Fruit fly (Drosophila melanogaster): ENCODE data around the gene CG10357.

CG10357 gene

DNA sequence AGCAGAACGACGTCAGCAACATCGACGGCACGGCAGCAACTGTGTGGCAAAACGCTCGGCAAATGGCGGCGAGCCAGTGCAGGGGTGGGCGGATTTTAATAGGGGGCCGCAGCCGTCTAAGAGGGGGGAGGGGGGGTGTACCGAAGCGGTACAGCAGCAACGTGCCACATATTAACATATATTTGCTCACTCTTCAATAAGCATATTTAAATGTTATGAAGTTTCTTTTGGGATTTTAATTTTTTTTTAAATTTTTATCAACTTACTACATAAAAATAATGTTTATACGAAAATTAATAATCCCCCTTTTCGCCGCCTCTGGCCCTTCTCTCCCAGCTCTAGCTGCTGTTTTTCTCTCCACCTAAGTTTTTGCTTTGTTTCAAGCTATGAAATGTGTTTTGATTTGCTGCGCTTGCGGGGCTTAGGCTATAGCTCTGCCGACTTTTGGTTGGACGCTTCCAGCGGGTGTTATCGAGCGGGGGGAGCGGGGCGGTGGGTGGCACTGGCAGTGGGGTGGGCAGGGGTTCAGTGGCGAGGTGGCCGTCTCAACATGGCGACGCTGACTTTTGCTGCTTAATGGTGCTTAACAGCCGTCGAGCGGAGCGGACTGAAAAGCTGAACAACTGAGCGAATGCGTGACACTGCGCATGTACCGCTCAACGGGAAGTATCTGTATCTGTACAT, 17.5 kb downstream of the CG10357 start (continued):
- TF ChIP-seq chn (GFP tag; optimal IDR thresholded peaks at IDR 0.05) = no peak
- TF ChIP-seq dan (GFP tag; IDR thresholded peaks at IDR 0.05) = no peak; the same call in 1 of the 2 replicates
- TF ChIP-seq CG34224 (GFP tag; IDR thresholded peaks at IDR 0.05; ENCODE audit: partially characterized antibody) = no peak
- no peak for TF ChIP-seq D (optimal IDR thresholded peaks at IDR 0.05)
- TF ChIP-seq D (GFP tag; optimal IDR thresholded peaks at IDR 0.05) = peak; percentile 48
- TF ChIP-seq CG12219 (GFP tag; optimal IDR thresholded peaks at IDR 0.05) = peak; percentile 66
- TF ChIP-seq Hand (GFP tag; optimal IDR thresholded peaks at IDR 0.05) = peak; percentile 76
- TF ChIP-seq eve (GFP tag; optimal IDR thresholded peaks at IDR 0.05) = no peak
- TF ChIP-seq CG10267 (tag; optimal IDR thresholded peaks at IDR 0.05) = peak; percentile 56
- TF ChIP-seq Six4 (GFP tag; optimal IDR thresholded peaks at IDR 0.05) = peak; percentile 51
- TF ChIP-seq CG1792 (GFP tag; optimal IDR thresholded peaks at IDR 0.05) = no peak
- TF ChIP-seq CG4360 (GFP tag; IDR thresholded peaks at IDR 0.05) = peak; percentile 34; the same call in 1 of the 2 replicates
- TF ChIP-seq mld (GFP tag; IDR thresholded peaks at IDR 0.05; ENCODE audit: partially characterized antibody) = no peak
- TF ChIP-seq scrt (GFP tag; optimal IDR thresholded peaks at IDR 0.05) = peak; percentile 62
- peak; percentile 89 for TF ChIP-seq tgo (GFP tag; IDR thresholded peaks at IDR 0.05)
- TF ChIP-seq CG7839 (tag; optimal IDR thresholded peaks at IDR 0.05) = peak; percentile 91
- peak; percentile 91 for TF ChIP-seq CG12659 (GFP tag; optimal IDR thresholded peaks at IDR 0.05)
- peak; percentile 85 for TF ChIP-seq CG14441 (GFP tag; IDR thresholded peaks at IDR 0.05)
- no peak for TF ChIP-seq Side (GFP tag; optimal IDR thresholded peaks at IDR 0.05)
- TF ChIP-seq CG2129 (GFP tag; IDR thresholded peaks at IDR 0.05; ENCODE audit: partially characterized antibody) = no peak
- TF ChIP-seq vvl (GFP tag; IDR thresholded peaks at IDR 0.05) = peak; percentile 90
- peak; percentile 77 for TF ChIP-seq Poxn (GFP tag; IDR thresholded peaks at IDR 0.05)
- peak; percentile 70 for TF ChIP-seq CG10462 (GFP tag; optimal IDR thresholded peaks at IDR 0.05)
- TF ChIP-seq Ada2b (GFP tag; IDR thresholded peaks at IDR 0.05) = peak; percentile 87
- no peak for TF ChIP-seq CG8290 (GFP tag; optimal IDR thresholded peaks at IDR 0.05)
- peak in 1 of 2 experiments; percentile 49 for TF ChIP-seq CG8290 (tag; optimal IDR thresholded peaks at IDR 0.05)
- TF ChIP-seq abd-A (tag; optimal IDR thresholded peaks at IDR 0.05) = peak; percentile 86
- TF ChIP-seq sqz (GFP tag; optimal IDR thresholded peaks at IDR 0.05) = peak; percentile 37
- TF ChIP-seq CG11247 (GFP tag; IDR thresholded peaks at IDR 0.05) = peak; percentile 78
- TF ChIP-seq mirr (GFP tag; optimal IDR thresholded peaks at IDR 0.05) = no peak
- TF ChIP-seq ems (GFP tag; optimal IDR thresholded peaks at IDR 0.05) = no peak
- no peak for TF ChIP-seq unc-4 (GFP tag; IDR thresholded peaks at IDR 0.05; ENCODE audit: partially characterized antibody)
- TF ChIP-seq Atf6 (GFP tag; IDR thresholded peaks at IDR 0.05) = peak; percentile 93
- no peak for TF ChIP-seq lbe (GFP tag; optimal IDR thresholded peaks at IDR 0.05)
- TF ChIP-seq zfh1 (GFP tag; IDR thresholded peaks at IDR 0.05) = peak; percentile 89
- peak; percentile 80 for TF ChIP-seq HHEX (GFP tag; optimal IDR thresholded peaks at IDR 0.05)
- no peak for TF ChIP-seq CG8478 (optimal IDR thresholded peaks at IDR 0.05)
- peak; percentile 84 for TF ChIP-seq CG8924 (tag; optimal IDR thresholded peaks at IDR 0.05)
- TF ChIP-seq zfh2 (GFP tag; optimal IDR thresholded peaks at IDR 0.05) = peak; percentile 19
- TF ChIP-seq CG30431 (GFP tag; optimal IDR thresholded peaks at IDR 0.05) = peak; percentile 74
- TF ChIP-seq Sry-δ (GFP tag; optimal IDR thresholded peaks at IDR 0.05) = no peak
- TF ChIP-seq peb (GFP tag; IDR thresholded peaks at IDR 0.05) = peak; percentile 69; the same call in 1 of the 2 replicates
- no peak for TF ChIP-seq BEAF-32 (GFP tag; optimal IDR thresholded peaks at IDR 0.05)
- no peak for TF ChIP-seq CG3995 (GFP tag; optimal IDR thresholded peaks at IDR 0.05)
- TF ChIP-seq CG14050 (GFP tag; IDR thresholded peaks at IDR 0.05) = peak; percentile 86
- TF ChIP-seq bigmax (GFP tag; optimal IDR thresholded peaks at IDR 0.05) = no peak
- TF ChIP-seq trh (GFP tag; optimal IDR thresholded peaks at IDR 0.05) = peak; percentile 73
- TF ChIP-seq Gug (GFP tag; IDR thresholded peaks at IDR 0.05) = peak; percentile 88
- TF ChIP-seq knrl (GFP tag; IDR thresholded peaks at IDR 0.05; ENCODE audit: partially characterized antibody) = no peak
- no peak for TF ChIP-seq Lpt (GFP tag; optimal IDR thresholded peaks at IDR 0.05)
- TF ChIP-seq mam (GFP tag; optimal IDR thresholded peaks at IDR 0.05) = peak; percentile 52

All from whole organism, embryonic.